Fruit fly (Drosophila melanogaster): Measurements from ENCODE around the gene CG43843.
A peak's percentile ranks its signal among the peaks of the same experiment; 100 is the strongest.

Gene CG43843

dm6 chrX:18504948-18505597 is 44.9 kb upstream of the CG43843 start, which contains the start of gene Wnt5 (continued):
- no peak for TF ChIP-seq dimm (GFP tag; IDR thresholded peaks at IDR 0.05)
- no peak for TF ChIP-seq CG8359 (GFP tag; optimal IDR thresholded peaks at IDR 0.05; ENCODE audit: borderline replicate concordance)
- TF ChIP-seq CG13296 (GFP tag; optimal IDR thresholded peaks at IDR 0.05): no peak
- no peak for TF ChIP-seq Hr51 (GFP tag; optimal IDR thresholded peaks at IDR 0.05)
- no peak for TF ChIP-seq Taf1 (GFP tag; IDR thresholded peaks at IDR 0.05)
- no peak for TF ChIP-seq cas (GFP tag; IDR thresholded peaks at IDR 0.05)
- TF ChIP-seq CG12659 (GFP tag; optimal IDR thresholded peaks at IDR 0.05): peak; percentile 56
- no peak for TF ChIP-seq CG2875 (GFP tag; optimal IDR thresholded peaks at IDR 0.05)
- TF ChIP-seq CG12104 (GFP tag; optimal IDR thresholded peaks at IDR 0.05): no peak
- TF ChIP-seq lmd (GFP tag; IDR thresholded peaks at IDR 0.05): no peak
- TF ChIP-seq CG10565 (GFP tag; optimal IDR thresholded peaks at IDR 0.05): no peak
- TF ChIP-seq MESR4 (GFP tag; optimal IDR thresholded peaks at IDR 0.05): peak; percentile 53
- no peak for TF ChIP-seq CG9817 (tag; optimal IDR thresholded peaks at IDR 0.05)
- no peak for TF ChIP-seq hbn (GFP tag; IDR thresholded peaks at IDR 0.05; ENCODE audit: partially characterized antibody)
- no peak for TF ChIP-seq twi (tag; optimal IDR thresholded peaks at IDR 0.05)
- no peak for TF ChIP-seq sug (tag; optimal IDR thresholded peaks at IDR 0.05)
- no peak; the same call in none of the 2 replicates for TF ChIP-seq chm (GFP tag; IDR thresholded peaks at IDR 0.05)
- no peak for TF ChIP-seq Dip2 (GFP tag; IDR thresholded peaks at IDR 0.05)
- TF ChIP-seq CG11085 (GFP tag; IDR thresholded peaks at IDR 0.05): no peak
- TF ChIP-seq CG1233 (GFP tag; optimal IDR thresholded peaks at IDR 0.05): no peak
- TF ChIP-seq ro (GFP tag; IDR thresholded peaks at IDR 0.05): no peak
- no peak for TF ChIP-seq tll (GFP tag; optimal IDR thresholded peaks at IDR 0.05)
- TF ChIP-seq ken (GFP tag; IDR thresholded peaks at IDR 0.05): no peak
- no peak for TF ChIP-seq ssp (GFP tag; IDR thresholded peaks at IDR 0.05)
- TF ChIP-seq CG17359 (tag; optimal IDR thresholded peaks at IDR 0.05): peak; percentile 17
- TF ChIP-seq dati (GFP tag; IDR thresholded peaks at IDR 0.05): no peak
- TF ChIP-seq sd (tag; optimal IDR thresholded peaks at IDR 0.05): peak; percentile 15
- no peak for TF ChIP-seq wdn (GFP tag; IDR thresholded peaks at IDR 0.05)
- TF ChIP-seq CG4854 (GFP tag; optimal IDR thresholded peaks at IDR 0.05): no peak
- TF ChIP-seq ase (GFP tag; IDR thresholded peaks at IDR 0.05): no peak
- peak; percentile 34 for TF ChIP-seq Nf-YC (tag; optimal IDR thresholded peaks at IDR 0.05)
- no peak for TF ChIP-seq cad (GFP tag; optimal IDR thresholded peaks at IDR 0.05)
- TF ChIP-seq trh (GFP tag; optimal IDR thresholded peaks at IDR 0.05): no peak
- TF ChIP-seq CG18599 (GFP tag; optimal IDR thresholded peaks at IDR 0.05): no peak
- TF ChIP-seq lbe (GFP tag; optimal IDR thresholded peaks at IDR 0.05): no peak
- TF ChIP-seq sens (GFP tag): peak; percentile 44
- peak; percentile 12 for TF ChIP-seq CG18262 (tag; optimal IDR thresholded peaks at IDR 0.05)
- no peak for TF ChIP-seq CG13775 (GFP tag; optimal IDR thresholded peaks at IDR 0.05)
- TF ChIP-seq CG2116 (GFP tag; optimal IDR thresholded peaks at IDR 0.05): no peak
- no peak for TF ChIP-seq CG30431 (GFP tag; optimal IDR thresholded peaks at IDR 0.05)
- no peak for TF ChIP-seq Dfd (GFP tag; optimal IDR thresholded peaks at IDR 0.05)
- no peak for TF ChIP-seq toy (GFP tag; IDR thresholded peaks at IDR 0.05)
- TF ChIP-seq PHDP (tag; optimal IDR thresholded peaks at IDR 0.05): no peak
- TF ChIP-seq unpg (GFP tag; optimal IDR thresholded peaks at IDR 0.05): no peak
- no peak for TF ChIP-seq Awh (GFP tag; IDR thresholded peaks at IDR 0.05)
- TF ChIP-seq pnt (GFP tag; optimal IDR thresholded peaks at IDR 0.05): no peak
- TF ChIP-seq hb (GFP tag; IDR thresholded peaks at IDR 0.05; ENCODE audit: partially characterized antibody): no peak
- TF ChIP-seq caup (GFP tag; optimal IDR thresholded peaks at IDR 0.05; ENCODE audit: severe bottlenecking): no peak
- TF ChIP-seq CG7372 (GFP tag; IDR thresholded peaks at IDR 0.05): no peak
- TF ChIP-seq seq (GFP tag; IDR thresholded peaks at IDR 0.05): peak; percentile 40; the same call in 1 of the 2 replicates
